Fruit fly (Drosophila melanogaster): Measurements from ENCODE around the gene KP78b.

- TF ChIP-seq lz (GFP tag; optimal IDR thresholded peaks at IDR 0.05) (no peak), Lpt (GFP tag; optimal IDR thresholded peaks at IDR 0.05) (no peak), CG32006 (GFP tag; optimal IDR thresholded peaks at IDR 0.05) (no peak), CG4318 (GFP tag; optimal IDR thresholded peaks at IDR 0.05) (no peak), CG31627 (GFP tag; optimal IDR thresholded peaks at IDR 0.05) (no peak), Hr38 (GFP tag; optimal IDR thresholded peaks at IDR 0.05) (no peak), CG3919 (GFP tag; optimal IDR thresholded peaks at IDR 0.05) (no peak), Gug (GFP tag; IDR thresholded peaks at IDR 0.05) (no peak), Sox14 (GFP tag; optimal IDR thresholded peaks at IDR 0.05) (no peak), topi (GFP tag; optimal IDR thresholded peaks at IDR 0.05) (no peak)
Observed at dm6 chr3R:11368766-11369165, 15.8 kb upstream of the KP78b start.

Measured in whole organism, prepupa.